Worm (Caenorhabditis elegans): ENCODE data around the gene str-150.

Gene str-150

DNA sequence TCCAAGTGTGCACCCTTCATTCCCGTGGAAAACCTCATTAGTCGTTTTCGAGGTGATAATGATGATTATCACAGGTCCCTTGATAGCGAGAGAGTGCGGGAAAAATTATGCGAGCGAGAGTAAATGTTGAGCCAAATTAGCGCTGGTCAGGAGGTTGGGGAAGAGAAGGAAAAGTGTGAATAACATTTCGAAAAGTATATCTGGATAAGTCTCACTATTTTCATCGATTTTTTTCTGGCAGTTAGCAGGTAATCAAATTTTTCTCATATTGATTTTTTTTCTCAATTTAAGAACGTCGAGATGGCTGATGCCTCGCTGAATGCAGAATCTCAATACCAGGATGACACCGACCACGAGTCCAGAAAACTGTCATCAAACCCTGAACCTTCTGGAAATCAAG, 45.9 kb downstream of the str-150 start, which contains the start of gene W06G6.2:
Gene W06G6.2, plus strand, starts transcription at position 301 of the 400 bp plus-strand sequence.
- TF ChIP-seq jun-1 (tag; optimal IDR thresholded peaks at IDR 0.05) (no peak), ama-1 (optimal IDR thresholded peaks at IDR 0.05) (no peak), zip-11 (GFP tag; IDR thresholded peaks at IDR 0.05) (no peak), zfp-3 (GFP tag; conservative IDR thresholded peaks at IDR 0.05) (no peak), Y48G9A.11 (GFP tag; IDR thresholded peaks at IDR 0.05) (no peak)

DNA sequence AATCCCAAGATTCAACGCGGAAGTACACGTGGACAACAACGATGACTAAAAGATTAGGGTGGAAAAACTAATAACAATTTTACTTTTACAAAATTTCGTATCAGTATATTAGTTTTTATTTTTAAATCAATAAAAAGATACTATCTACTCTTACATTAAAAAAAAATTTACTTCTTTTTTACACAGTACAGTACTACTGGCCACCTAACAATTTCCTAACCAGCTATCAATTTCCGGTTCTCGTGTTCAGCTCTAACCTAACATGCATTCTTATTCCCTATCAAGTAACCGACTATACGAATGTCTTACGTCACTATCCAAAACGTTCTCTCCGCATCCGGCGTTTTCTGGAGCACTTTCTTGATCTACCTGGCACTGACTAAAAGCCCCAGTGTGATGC, 46.5 kb downstream of the str-150 start, which contains the start of gene srd-21:
Gene srd-21, plus strand, starts transcription at position 301 of the 400 bp plus-strand sequence.
- TF ChIP-seq ZK546.5 (tag; optimal IDR thresholded peaks at IDR 0.05) (no peak), unc-62 (GFP tag; optimal IDR thresholded peaks at IDR 0.05 in 1 of 2) (peak in 1 of 2 experiments; percentile 27), unc-62 (tag; optimal IDR thresholded peaks at IDR 0.05) (no peak), Y75B8A.6 (GFP tag; IDR thresholded peaks at IDR 0.05) (no peak), T20F7.1 (GFP tag; optimal IDR thresholded peaks at IDR 0.05) (no peak), gei-8 (GFP tag; optimal IDR thresholded peaks at IDR 0.05) (no peak), aha-1 (tag) (peak; percentile 58)

Measured in whole organism, L4 larva.